Fruit fly (Drosophila melanogaster): ENCODE measurements around the gene pan.

dm6 chr4:130558-130957 is 61.4 kb downstream of the pan start:
- TF ChIP-seq Clk (GFP tag; optimal IDR thresholded peaks at IDR 0.05) (no peak), pad (GFP tag; optimal IDR thresholded peaks at IDR 0.05) (no peak), cnc (optimal IDR thresholded peaks at IDR 0.05) (no peak), kay (GFP tag; ENCODE audit: borderline replicate concordance) (no peak), CG5204 (GFP tag; optimal IDR thresholded peaks at IDR 0.05) (no peak), CG7045 (GFP tag; optimal IDR thresholded peaks at IDR 0.05) (no peak), Mnt (GFP tag; optimal IDR thresholded peaks at IDR 0.05) (no peak), tj (GFP tag; optimal IDR thresholded peaks at IDR 0.05) (no peak), Crg-1 (GFP tag; optimal IDR thresholded peaks at IDR 0.05) (no peak), bab1 (GFP tag; optimal IDR thresholded peaks at IDR 0.05) (no peak)

All from whole organism, adult.